Worm (Caenorhabditis elegans): ENCODE data around the gene snet-1.

snet-1 gene

ce11 chrX:3645924-3646323, 22.8 kb downstream of the snet-1 start:
- no peak for TF ChIP-seq ceh-13 (GFP tag; optimal IDR thresholded peaks at IDR 0.05)
- no peak for TF ChIP-seq aly-1 (tag; optimal IDR thresholded peaks at IDR 0.05)
- no peak for TF ChIP-seq tra-4 (tag; optimal IDR thresholded peaks at IDR 0.05)
- no peak for TF ChIP-seq hnd-1 (tag; optimal IDR thresholded peaks at IDR 0.05)
- no peak for TF ChIP-seq ceh-36 (tag; optimal IDR thresholded peaks at IDR 0.05)
- TF ChIP-seq B0310.2 (tag; optimal IDR thresholded peaks at IDR 0.05) = no peak
- no peak for TF ChIP-seq tbx-11 (GFP tag; IDR thresholded peaks at IDR 0.05)
- TF ChIP-seq ama-1 (optimal IDR thresholded peaks at IDR 0.05) = no peak
- TF ChIP-seq F13C5.2 (tag; optimal IDR thresholded peaks at IDR 0.05) = no peak

- TF ChIP-seq pes-1 (GFP tag; IDR thresholded peaks at IDR 0.05) (no peak), hmg-4 (GFP tag; optimal IDR thresholded peaks at IDR 0.05) (no peak), B0310.2 (tag; optimal IDR thresholded peaks at IDR 0.05) (no peak), tbx-11 (GFP tag; IDR thresholded peaks at IDR 0.05) (no peak), scrt-1 (GFP tag; IDR thresholded peaks at IDR 0.05) (no peak)
Observed at ce11 chrX:3644796-3645195, 23.9 kb downstream of the snet-1 start, which contains the start of gene tmem-24. Gene tmem-24 (minus strand): TSS chrX:3644896.

- TF ChIP-seq sea-1 (GFP tag; conservative IDR thresholded peaks at IDR 0.05) (no peak), hmbx-1 (tag; optimal IDR thresholded peaks at IDR 0.05) (no peak), aly-1 (tag; optimal IDR thresholded peaks at IDR 0.05) (no peak), F13C5.2 (tag; optimal IDR thresholded peaks at IDR 0.05) (no peak), flt-1 (GFP tag; IDR thresholded peaks at IDR 0.05) (no peak), hnd-1 (tag; optimal IDR thresholded peaks at IDR 0.05) (no peak), ceh-13 (GFP tag; optimal IDR thresholded peaks at IDR 0.05) (no peak), tbx-37 (GFP tag; conservative IDR thresholded peaks at IDR 0.05) (no peak), ama-1 (optimal IDR thresholded peaks at IDR 0.05) (no peak)
Observed at ce11 chrX:3634782-3635181, 34.0 kb downstream of the snet-1 start.

- TF ChIP-seq flt-1 (GFP tag; IDR thresholded peaks at IDR 0.05) (no peak), aly-1 (tag; optimal IDR thresholded peaks at IDR 0.05) (no peak), B0310.2 (tag; optimal IDR thresholded peaks at IDR 0.05) (no peak), tra-4 (tag; optimal IDR thresholded peaks at IDR 0.05) (no peak), hmbx-1 (tag; optimal IDR thresholded peaks at IDR 0.05) (no peak), scrt-1 (GFP tag; IDR thresholded peaks at IDR 0.05) (no peak), tbx-37 (GFP tag; conservative IDR thresholded peaks at IDR 0.05) (no peak), ceh-36 (tag; optimal IDR thresholded peaks at IDR 0.05) (no peak), pes-1 (GFP tag; IDR thresholded peaks at IDR 0.05) (no peak), ama-1 (optimal IDR thresholded peaks at IDR 0.05) (no peak), ceh-13 (GFP tag; optimal IDR thresholded peaks at IDR 0.05) (no peak), F13C5.2 (tag; optimal IDR thresholded peaks at IDR 0.05) (no peak), sea-1 (GFP tag; conservative IDR thresholded peaks at IDR 0.05) (no peak), ets-7 (tag; optimal IDR thresholded peaks at IDR 0.05) (no peak)
Observed at ce11 chrX:3633654-3634053, 35.1 kb downstream of the snet-1 start, which contains the start of gene gst-11. Gene gst-11 (minus strand): TSS chrX:3633754.

ce11 chrX:3631550-3631949, 37.2 kb downstream of the snet-1 start:
- 0 out of 2 replicates have a peak, but pooled peaks have one; percentile 60 for TF ChIP-seq scrt-1 (GFP tag; IDR thresholded peaks at IDR 0.05)
- TF ChIP-seq sea-1 (GFP tag; conservative IDR thresholded peaks at IDR 0.05) = peak; percentile 72; the same call in 1 of the 2 replicates
- peak; percentile 65 for TF ChIP-seq tbx-11 (GFP tag; IDR thresholded peaks at IDR 0.05)
- TF ChIP-seq hnd-1 (tag; optimal IDR thresholded peaks at IDR 0.05) = no peak

ce11 chrX:3630090-3630489, 38.7 kb downstream of the snet-1 start:
- TF ChIP-seq tbx-11 (GFP tag; IDR thresholded peaks at IDR 0.05) (no peak), flt-1 (GFP tag; IDR thresholded peaks at IDR 0.05) (no peak), hmbx-1 (tag; optimal IDR thresholded peaks at IDR 0.05) (no peak), B0310.2 (tag; optimal IDR thresholded peaks at IDR 0.05) (no peak), sea-1 (GFP tag; conservative IDR thresholded peaks at IDR 0.05) (no peak), pes-1 (GFP tag; IDR thresholded peaks at IDR 0.05) (no peak), ama-1 (optimal IDR thresholded peaks at IDR 0.05) (no peak), scrt-1 (GFP tag; IDR thresholded peaks at IDR 0.05) (no peak), aly-1 (tag; optimal IDR thresholded peaks at IDR 0.05) (no peak), ets-7 (tag; optimal IDR thresholded peaks at IDR 0.05) (no peak), hmg-4 (GFP tag; optimal IDR thresholded peaks at IDR 0.05) (no peak), ceh-36 (tag; optimal IDR thresholded peaks at IDR 0.05) (no peak), F13C5.2 (tag; optimal IDR thresholded peaks at IDR 0.05) (no peak)

- no peak for TF ChIP-seq ceh-13 (GFP tag; optimal IDR thresholded peaks at IDR 0.05)
- no peak for TF ChIP-seq F13C5.2 (tag; optimal IDR thresholded peaks at IDR 0.05)
- no peak for TF ChIP-seq ets-7 (tag; optimal IDR thresholded peaks at IDR 0.05)
- TF ChIP-seq flt-1 (GFP tag; IDR thresholded peaks at IDR 0.05) = no peak
- TF ChIP-seq hmg-4 (GFP tag; optimal IDR thresholded peaks at IDR 0.05) = no peak
- no peak for TF ChIP-seq ceh-36 (tag; optimal IDR thresholded peaks at IDR 0.05)
- TF ChIP-seq sea-1 (GFP tag; conservative IDR thresholded peaks at IDR 0.05) = no peak
- no peak for TF ChIP-seq pes-1 (GFP tag; IDR thresholded peaks at IDR 0.05)
- TF ChIP-seq ama-1 (optimal IDR thresholded peaks at IDR 0.05) = no peak
- TF ChIP-seq hnd-1 (tag; optimal IDR thresholded peaks at IDR 0.05) = no peak
- no peak for TF ChIP-seq hmbx-1 (tag; optimal IDR thresholded peaks at IDR 0.05)
- no peak for TF ChIP-seq tbx-37 (GFP tag; conservative IDR thresholded peaks at IDR 0.05)
- no peak for TF ChIP-seq aly-1 (tag; optimal IDR thresholded peaks at IDR 0.05)
- TF ChIP-seq scrt-1 (GFP tag; IDR thresholded peaks at IDR 0.05) = no peak
- TF ChIP-seq tbx-11 (GFP tag; IDR thresholded peaks at IDR 0.05) = no peak
- no peak for TF ChIP-seq tra-4 (tag; optimal IDR thresholded peaks at IDR 0.05)
- no peak for TF ChIP-seq B0310.2 (tag; optimal IDR thresholded peaks at IDR 0.05)
Observed at ce11 chrX:3628016-3628415, 40.7 kb downstream of the snet-1 start, which contains the start of gene vep-2. Gene vep-2 (plus strand): TSS chrX:3628316.

- no peak for TF ChIP-seq aly-1 (tag; optimal IDR thresholded peaks at IDR 0.05)
- no peak for TF ChIP-seq ama-1 (optimal IDR thresholded peaks at IDR 0.05)
- TF ChIP-seq F13C5.2 (tag; optimal IDR thresholded peaks at IDR 0.05) = no peak
- TF ChIP-seq hmg-4 (GFP tag; optimal IDR thresholded peaks at IDR 0.05) = no peak
- TF ChIP-seq scrt-1 (GFP tag; IDR thresholded peaks at IDR 0.05) = no peak
- TF ChIP-seq ceh-36 (tag; optimal IDR thresholded peaks at IDR 0.05) = no peak
- no peak for TF ChIP-seq hnd-1 (tag; optimal IDR thresholded peaks at IDR 0.05)
- TF ChIP-seq pes-1 (GFP tag; IDR thresholded peaks at IDR 0.05) = no peak
- TF ChIP-seq sea-1 (GFP tag; conservative IDR thresholded peaks at IDR 0.05) = no peak
- no peak for TF ChIP-seq ceh-13 (GFP tag; optimal IDR thresholded peaks at IDR 0.05)
- no peak for TF ChIP-seq ets-7 (tag; optimal IDR thresholded peaks at IDR 0.05)
- no peak for TF ChIP-seq hmbx-1 (tag; optimal IDR thresholded peaks at IDR 0.05)
- no peak for TF ChIP-seq tra-4 (tag; optimal IDR thresholded peaks at IDR 0.05)
- TF ChIP-seq tbx-37 (GFP tag; conservative IDR thresholded peaks at IDR 0.05) = no peak
- no peak for TF ChIP-seq tbx-11 (GFP tag; IDR thresholded peaks at IDR 0.05)
- no peak for TF ChIP-seq B0310.2 (tag; optimal IDR thresholded peaks at IDR 0.05)
- no peak for TF ChIP-seq flt-1 (GFP tag; IDR thresholded peaks at IDR 0.05)
Observed at ce11 chrX:3625599-3625998, 43.1 kb downstream of the snet-1 start.

Measured in whole organism, early embryonic.